Fruit fly (Drosophila melanogaster) whole organism, wandering third instar larva: ENCODE measurements around the gene CG7950.

Source experiments
- Abd-B ChIP-seq: fragments of >200 bp; optimal IDR thresholded peaks from 2 replicates; lab custom pipeline; 2017; ENCODE audit warnings: missing biosample characterization, missing genetic modification characterization
- CG32264 ChIP-seq: fragments of 200-800 bp; sonication (Bioruptor generic); optimal IDR thresholded peaks from 2 replicates; lab custom pipeline; 2016; ENCODE audit warnings: missing biosample characterization, missing genetic modification characterization
- CG9705 ChIP-seq: fragments of 200-800 bp; sonication (Bioruptor generic); optimal IDR thresholded peaks from 2 replicates; lab custom pipeline; 2018; ENCODE audit warnings: missing biosample characterization, mild to moderate bottlenecking, missing genetic modification characterization
- CrebA ChIP-seq: fragments of 200-800 bp; sonication (Bioruptor generic); optimal IDR thresholded peaks from 2 replicates; lab custom pipeline; 2016; ENCODE audit warnings: missing biosample characterization, mild to moderate bottlenecking, missing genetic modification characterization, borderline replicate concordance
- Dfd ChIP-seq: fragments of >200 bp; optimal IDR thresholded peaks from 2 replicates; lab custom pipeline; 2017; ENCODE audit warnings: missing biosample characterization, missing genetic modification characterization
- Dif ChIP-seq: fragments of 200-275, 200-300 bp; sonication (Bioruptor generic); optimal IDR thresholded peaks from 2 replicates; lab custom pipeline; 2018; ENCODE audit warnings: missing biosample characterization, missing genetic modification characterization; ENCODE audit not compliant: partially characterized antibody
- GATAd ChIP-seq: sonication (Bioruptor generic); optimal IDR thresholded peaks from 2 replicates; lab custom pipeline; 2016; ENCODE audit warnings: missing biosample characterization, missing genetic modification characterization
- HLH106 ChIP-seq: fragments of 200-800 bp; optimal IDR thresholded peaks from 3 replicates; lab custom pipeline; 2019; ENCODE audit warnings: missing biosample characterization, mild to moderate bottlenecking, missing genetic modification characterization, moderate library complexity
- Hnf4 ChIP-seq: fragments of 200-800 bp; sonication (Bioruptor generic); optimal IDR thresholded peaks from 2 replicates; lab custom pipeline; 2016; ENCODE audit warnings: missing biosample characterization, mild to moderate bottlenecking, missing genetic modification characterization
- Hr83 ChIP-seq: fragments of 200-300 bp; sonication (Bioruptor generic); optimal IDR thresholded peaks from 2 replicates; lab custom pipeline; 2016; ENCODE audit warnings: missing biosample characterization, mild to moderate bottlenecking, missing genetic modification characterization, moderate library complexity; ENCODE audit not compliant: poor library complexity, severe bottlenecking
- Jra ChIP-seq: sonication (Bioruptor generic); optimal IDR thresholded peaks from 2 replicates; lab custom pipeline; 2016; ENCODE audit warnings: missing biosample characterization, missing genetic modification characterization
- Mio ChIP-seq: sonication (Bioruptor generic); optimal IDR thresholded peaks from 2 replicates; lab custom pipeline; 2016; ENCODE audit warnings: missing biosample characterization, missing genetic modification characterization
- Myc ChIP-seq: fragments of >200 bp; optimal IDR thresholded peaks from 2 replicates; lab custom pipeline; 2017
- N ChIP-seq: fragments of >200 bp; optimal IDR thresholded peaks from 2 replicates; lab custom pipeline; 2018; ENCODE audit warnings: missing biosample characterization, missing external identifiers, missing genetic modification characterization
- OdsH ChIP-seq: fragments of 200-800 bp; sonication (Bioruptor generic); optimal IDR thresholded peaks from 2 replicates; lab custom pipeline; 2016; ENCODE audit warnings: missing biosample characterization, mild to moderate bottlenecking, missing genetic modification characterization
- Rel ChIP-seq, 2 experiments: fragments of 200-800 bp; sonication (Bioruptor generic) in 1 of 2; optimal IDR thresholded peaks; 2 replicates in 1 of 2; 3 replicates in 1 of 2; lab custom pipeline; 2016 to 2019; ENCODE audit warnings: mild to moderate bottlenecking in 2 of 2, missing biosample characterization in 2 of 2, missing genetic modification characterization in 2 of 2, moderate library complexity in 1 of 2
- Sp1 ChIP-seq: fragments of 200-800 bp; sonication (Bioruptor generic); optimal IDR thresholded peaks from 3 replicates; lab custom pipeline; 2019; ENCODE audit warnings: missing biosample characterization, mild to moderate bottlenecking, missing genetic modification characterization, moderate library complexity
- Vsx2 ChIP-seq: fragments of 200-300, 225-300 bp; sonication (Bioruptor generic); optimal IDR thresholded peaks from 2 replicates; lab custom pipeline; 2018; ENCODE audit warnings: missing biosample characterization, missing genetic modification characterization; ENCODE audit not compliant: partially characterized antibody
- br ChIP-seq: fragments of 200-800 bp; sonication (Bioruptor generic); optimal IDR thresholded peaks from 2 replicates; lab custom pipeline; 2016; ENCODE audit warnings: missing biosample characterization, missing genetic modification characterization
- brk ChIP-seq: fragments of 200-800 bp; sonication (Bioruptor generic); optimal IDR thresholded peaks from 2 replicates; lab custom pipeline; 2016; ENCODE audit warnings: missing biosample characterization, mild to moderate bottlenecking, missing genetic modification characterization
- dl ChIP-seq, 2 experiments: fragments of 175-275, 200-275 bp in 1 of 2; fragments of 200-275 bp in 1 of 2; sonication (Bioruptor generic); optimal IDR thresholded peaks; lab custom pipeline; 2018; ENCODE audit warnings: mild to moderate bottlenecking in 2 of 2, missing biosample characterization in 2 of 2, missing genetic modification characterization in 2 of 2, moderate library complexity in 2 of 2; ENCODE audit not compliant: partially characterized antibody in 2 of 2, insufficient read depth in 1 of 2
- dmrt93B ChIP-seq: fragments of 200-800 bp; sonication (Bioruptor generic); optimal IDR thresholded peaks from 2 replicates; lab custom pipeline; 2018; ENCODE audit warnings: missing biosample characterization, mild to moderate bottlenecking, missing genetic modification characterization
- dsf ChIP-seq: sonication (Bioruptor generic); optimal IDR thresholded peaks from 2 replicates; lab custom pipeline; 2016; ENCODE audit warnings: missing biosample characterization, missing genetic modification characterization, borderline replicate concordance
- ey ChIP-seq: fragments of 200-800 bp; sonication (Bioruptor generic); optimal IDR thresholded peaks from 2 replicates; lab custom pipeline; 2016; ENCODE audit warnings: missing biosample characterization, missing genetic modification characterization
- foxo ChIP-seq, 2 experiments: fragments of 200-800 bp; sonication (Bioruptor generic); optimal IDR thresholded peaks; 2 replicates in 1 of 2; 3 replicates in 1 of 2; lab custom pipeline; 2016 to 2017; ENCODE audit warnings: missing biosample characterization in 2 of 2, missing genetic modification characterization in 2 of 2
- fru ChIP-seq: fragments of 200-800 bp; sonication (Bioruptor generic); optimal IDR thresholded peaks from 3 replicates; lab custom pipeline; 2016; ENCODE audit warnings: missing biosample characterization, mild to moderate bottlenecking, missing genetic modification characterization
- h ChIP-seq: fragments of 200-800 bp; sonication (Bioruptor generic); optimal IDR thresholded peaks from 3 replicates; lab custom pipeline; 2016; ENCODE audit warnings: missing biosample characterization, mild to moderate bottlenecking, missing genetic modification characterization
- jim ChIP-seq: fragments of 175-275, 200-325 bp; sonication (Bioruptor generic); optimal IDR thresholded peaks from 2 replicates; lab custom pipeline; 2016; ENCODE audit warnings: missing biosample characterization, mild to moderate bottlenecking, missing genetic modification characterization
- lola ChIP-seq: fragments of >200 bp; optimal IDR thresholded peaks from 2 replicates; lab custom pipeline; 2017; ENCODE audit warnings: missing biosample characterization, missing genetic modification characterization
- psq ChIP-seq: fragments of 200-800 bp; sonication (Bioruptor generic); optimal IDR thresholded peaks from 3 replicates; lab custom pipeline; 2017; ENCODE audit warnings: missing biosample characterization, mild to moderate bottlenecking, missing genetic modification characterization, moderate library complexity
- rgr ChIP-seq: fragments of 200-800 bp; sonication (Bioruptor generic); optimal IDR thresholded peaks from 3 replicates; lab custom pipeline; 2016; ENCODE audit warnings: missing biosample characterization, mild to moderate bottlenecking, missing genetic modification characterization
- sage ChIP-seq: fragments of 200-800 bp; sonication (Bioruptor generic); optimal IDR thresholded peaks from 2 replicates; lab custom pipeline; 2016; ENCODE audit warnings: missing biosample characterization, mild to moderate bottlenecking, missing genetic modification characterization
- tai ChIP-seq: sonication (Bioruptor generic); optimal IDR thresholded peaks from 2 replicates; lab custom pipeline; 2016; ENCODE audit warnings: missing biosample characterization, missing genetic modification characterization
- usp ChIP-seq: fragments of >200 bp; optimal IDR thresholded peaks from 2 replicates; lab custom pipeline; 2017; ENCODE audit warnings: missing biosample characterization, missing genetic modification characterization
- woc ChIP-seq: sonication (Bioruptor generic); optimal IDR thresholded peaks from 2 replicates; lab custom pipeline; 2016; ENCODE audit warnings: missing biosample characterization, mild to moderate bottlenecking, missing genetic modification characterization

The CG7950 gene

dm6 chr3R:30076088-30076487 is 19.4 kb downstream of the CG7950 start:
- TF ChIP-seq Jra (GFP tag; lab: Kevin White, UChicago) (no peak), lola (no peak), brk (GFP tag; lab: Kevin White, UChicago) (no peak), fru (GFP tag; lab: Kevin White, UChicago) (peak; percentile 58), ey (GFP tag; lab: Kevin White, UChicago) (peak; percentile 49), dmrt93B (GFP tag; lab: Kevin White, UChicago) (peak; percentile 16), br (GFP tag; lab: Kevin White, UChicago) (peak; percentile 39), Myc (no peak), psq (GFP tag; lab: Kevin White, UChicago) (peak; percentile 15), CG32264 (GFP tag; lab: Kevin White, UChicago) (no peak), h (GFP tag; lab: Kevin White, UChicago) (peak; percentile 35), rgr (GFP tag; lab: Kevin White, UChicago) (peak; percentile 19), HLH106 (tag; lab: Kevin White, UChicago) (peak; percentile 8), CrebA (no peak), Sp1 (GFP tag; lab: Kevin White, UChicago) (peak; percentile 15), Rel (GFP tag; optimal IDR thresholded peaks at IDR 0.05; lab: Kevin White, UChicago) (no peak), Rel (tag; optimal IDR thresholded peaks at IDR 0.05; lab: Kevin White, UChicago) (no peak), CG9705 (GFP tag; lab: Kevin White, UChicago) (no peak), sage (GFP tag; lab: Kevin White, UChicago) (no peak), dl (GFP tag; optimal IDR thresholded peaks at IDR 0.05; lab: Kevin White, UChicago; ENCODE audit: insufficient read depth in 1 of 2, partially characterized antibody in 2 of 2) (no peak), dsf (GFP tag; lab: Kevin White, UChicago) (no peak), OdsH (GFP tag; lab: Kevin White, UChicago) (no peak), GATAd (GFP tag; lab: Kevin White, UChicago) (no peak), tai (no peak), woc (GFP tag; lab: Kevin White, UChicago) (no peak), foxo (GFP tag; optimal IDR thresholded peaks at IDR 0.05; lab: Kevin White, UChicago) (peak in 1 of 2 experiments; percentile 64)

dm6 chr3R:30083215-30083614 is 26.6 kb downstream of the CG7950 start:
- TF ChIP-seq fru (GFP tag; lab: Kevin White, UChicago) (no peak), Mio (GFP tag; lab: Kevin White, UChicago) (no peak), Hr83 (GFP tag; lab: Kevin White, UChicago) (no peak), CG9705 (GFP tag; lab: Kevin White, UChicago) (no peak), Vsx2 (GFP tag; lab: Kevin White, UChicago) (no peak), Sp1 (GFP tag; lab: Kevin White, UChicago) (peak; percentile 15), Jra (GFP tag; lab: Kevin White, UChicago) (no peak), h (GFP tag; lab: Kevin White, UChicago) (peak; percentile 40), brk (GFP tag; lab: Kevin White, UChicago) (no peak), Dif (no peak), Abd-B (GFP tag; lab: Kevin White, UChicago) (no peak), jim (GFP tag; lab: Kevin White, UChicago) (no peak), Dfd (no peak), tai (no peak), usp (GFP tag; lab: Kevin White, UChicago) (no peak), Hnf4 (GFP tag; lab: Kevin White, UChicago) (no peak), br (GFP tag; lab: Kevin White, UChicago) (peak; percentile 2), HLH106 (tag; lab: Kevin White, UChicago) (peak; percentile 57), ey (GFP tag; lab: Kevin White, UChicago) (peak; percentile 42), psq (GFP tag; lab: Kevin White, UChicago) (peak; percentile 27), rgr (GFP tag; lab: Kevin White, UChicago) (peak; percentile 29), OdsH (GFP tag; lab: Kevin White, UChicago) (no peak), sage (GFP tag; lab: Kevin White, UChicago) (no peak), dsf (GFP tag; lab: Kevin White, UChicago) (no peak), N (GFP tag; lab: Kevin White, UChicago) (no peak), foxo (GFP tag; optimal IDR thresholded peaks at IDR 0.05; lab: Kevin White, UChicago) (peak in 1 of 2 experiments; percentile 3)
